Worm (Caenorhabditis elegans) whole organism, late embryonic: ENCODE measurements around the gene C16A3.2.

ENCODE experiments used
- C38D4.7 ChIP-seq: fragments of 200-800 bp; sonication (Bioruptor generic); optimal IDR thresholded peaks from 2 replicates; lab custom pipeline; 2018; ENCODE audit warnings: mild to moderate bottlenecking, missing genetic modification characterization, moderate library complexity, missing compliant biosample characterization
- ceh-18 ChIP-seq: sonication (generic microtip); optimal IDR thresholded peaks from 2 replicates; lab custom pipeline; 2016; ENCODE audit warnings: missing genetic modification characterization, missing compliant biosample characterization
- ceh-34 ChIP-seq: sonication (generic microtip); optimal IDR thresholded peaks from 2 replicates; lab custom pipeline; 2016; ENCODE audit warnings: mild to moderate bottlenecking, missing genetic modification characterization, missing compliant biosample characterization
- dve-1 ChIP-seq: sonication (generic microtip); optimal IDR thresholded peaks from 2 replicates; lab custom pipeline; 2017; ENCODE audit warnings: antibody characterized with exemption, mild to moderate bottlenecking, missing genetic modification characterization, missing compliant biosample characterization
- nfya-1 ChIP-seq: sonication (generic microtip); optimal IDR thresholded peaks from 2 replicates; lab custom pipeline; 2017; ENCODE audit warnings: missing genetic modification characterization, mild to moderate bottlenecking, missing compliant biosample characterization, antibody characterized with exemption, moderate library complexity
- nhr-11 ChIP-seq: fragments of 150-350 bp; optimal IDR thresholded peaks from 2 replicates; lab custom pipeline; 2014; ENCODE audit warnings: missing biosample characterization, missing genetic modification characterization
- pha-2 ChIP-seq: sonication (generic microtip); optimal IDR thresholded peaks from 2 replicates; lab custom pipeline; 2017; ENCODE audit warnings: mild to moderate bottlenecking, missing genetic modification characterization, missing compliant biosample characterization
- unc-86 ChIP-seq: sonication (generic microtip); optimal IDR thresholded peaks from 2 replicates; lab custom pipeline; 2016; ENCODE audit warnings: missing genetic modification characterization, missing compliant biosample characterization

- TF ChIP-seq dve-1 (tag; lab: Kevin White, UChicago) (no peak), C38D4.7 (no peak), ceh-18 (tag; lab: Kevin White, UChicago) (no peak), ceh-34 (tag; lab: Kevin White, UChicago) (no peak), unc-86 (tag; lab: Kevin White, UChicago) (no peak), pha-2 (no peak), nhr-11 (tag; lab: Kevin White, UChicago) (no peak), nfya-1 (no peak)
These were observed 39.2 kb upstream of the C16A3.2 start for ce11 chrIII:6350424-6350823.
